Fruit fly (Drosophila melanogaster) whole organism, larva: ENCODE data around the gene Gs1.

Experiments used
- noc ChIP-seq: fragments of 200-800 bp; sonication (Bioruptor generic); optimal IDR thresholded peaks from 3 replicates; lab custom pipeline; 2019; ENCODE audit warnings: missing biosample characterization, mild to moderate bottlenecking, missing genetic modification characterization, moderate library complexity

Gene Gs1

DNA sequence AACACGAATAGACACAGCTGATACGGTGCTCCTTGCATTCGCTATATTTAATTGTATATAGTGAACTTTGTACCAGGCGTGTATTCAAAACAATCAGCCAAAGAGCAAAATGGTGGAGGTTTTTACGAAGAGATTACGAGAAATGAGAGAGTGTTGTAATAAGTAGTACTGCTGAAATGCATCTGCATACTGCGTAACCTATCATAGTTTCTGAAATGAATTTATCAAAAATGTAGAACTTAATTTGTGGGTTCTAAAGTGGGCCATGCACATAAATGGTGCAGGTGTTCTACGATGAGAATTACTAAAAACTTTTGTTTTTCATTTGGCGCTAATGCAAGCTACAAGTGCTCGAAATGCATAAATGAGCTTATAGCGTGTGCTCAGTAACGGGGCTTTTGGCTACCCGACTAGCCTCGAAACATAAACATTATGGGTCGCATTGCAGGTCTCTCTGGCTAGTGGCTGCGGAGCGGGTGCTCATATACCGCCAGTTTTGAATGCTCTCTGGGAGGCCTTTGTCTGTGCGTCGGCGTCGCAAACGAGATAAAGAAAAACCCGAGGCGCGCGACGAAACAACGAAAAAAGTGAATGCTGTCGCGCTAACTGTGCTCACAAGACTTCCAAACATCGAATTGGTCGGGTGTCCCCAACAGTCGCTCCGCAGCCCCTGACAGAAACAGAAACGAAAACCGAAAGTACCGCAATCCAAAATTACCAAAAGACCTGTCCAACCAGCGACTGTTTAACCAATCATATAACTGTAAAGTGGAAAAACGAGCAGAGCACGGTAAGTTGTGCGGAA lies at the start of gene Gs1:
Gene Gs1 (plus strand): TSS at position 612 of the 805 bp plus-strand sequence.
- TF ChIP-seq noc (tag; lab: Kevin White, UChicago): peak; percentile 71

DNA sequence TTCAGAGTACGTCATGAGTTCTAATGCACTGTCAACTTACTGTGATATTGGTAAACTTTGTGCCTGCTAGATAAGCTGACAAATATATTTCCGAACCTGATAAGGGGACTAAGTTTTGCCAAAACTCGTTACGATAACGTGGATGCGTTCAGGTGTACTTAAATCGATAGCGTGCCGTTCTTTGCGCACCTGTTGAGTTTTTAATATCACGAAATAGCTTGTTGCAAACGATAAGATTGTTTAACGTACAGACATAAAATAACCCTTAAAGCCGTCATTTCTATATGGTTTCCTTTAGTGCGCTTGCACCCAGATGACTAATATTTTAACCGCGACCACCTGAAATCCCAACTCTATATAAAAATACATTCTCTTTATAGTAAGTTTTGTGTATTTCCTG lies 49.8 kb upstream of the Gs1 start:
- no peak for TF ChIP-seq noc (tag; lab: Kevin White, UChicago)

DNA sequence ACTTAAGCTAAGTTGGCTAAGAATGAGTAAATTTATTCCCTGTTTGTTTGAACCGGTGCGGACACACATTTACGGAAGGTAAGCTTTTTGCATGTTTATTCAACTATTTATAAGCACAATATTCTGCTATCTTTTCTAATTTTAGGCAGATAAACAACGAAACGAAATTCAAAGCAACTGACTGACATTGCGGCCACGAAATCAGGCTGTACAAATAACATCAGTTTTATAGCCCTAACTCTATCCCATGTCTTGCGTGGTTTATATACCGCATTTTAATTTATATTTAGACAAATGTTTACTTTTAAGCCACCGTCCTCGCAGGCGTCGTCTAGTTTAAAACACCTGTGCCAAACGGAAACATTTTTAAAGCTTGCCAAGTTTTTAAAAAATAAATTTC lies 46.8 kb upstream of the Gs1 start:
- peak; percentile 66 for TF ChIP-seq noc (tag; lab: Kevin White, UChicago)

DNA sequence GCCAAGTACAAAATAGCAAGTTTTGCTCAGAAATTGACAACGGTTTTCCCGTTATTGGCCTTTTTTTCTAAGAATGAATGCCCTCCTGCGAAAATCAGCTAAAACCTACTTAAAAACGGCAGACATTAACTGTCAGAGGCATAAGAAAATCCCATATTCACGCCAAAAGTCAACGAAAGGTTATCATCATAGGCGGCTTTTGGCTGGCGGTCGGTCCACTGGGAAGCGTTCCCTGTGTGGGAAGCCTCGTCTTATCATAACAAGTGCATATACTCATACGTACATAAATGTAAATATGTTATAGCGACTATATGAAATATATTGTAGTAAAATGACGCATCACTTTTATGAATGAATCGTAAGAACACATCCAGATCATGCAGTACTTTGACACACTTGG lies 46.2 kb upstream of the Gs1 start:
- no peak for TF ChIP-seq noc (tag; lab: Kevin White, UChicago)

DNA sequence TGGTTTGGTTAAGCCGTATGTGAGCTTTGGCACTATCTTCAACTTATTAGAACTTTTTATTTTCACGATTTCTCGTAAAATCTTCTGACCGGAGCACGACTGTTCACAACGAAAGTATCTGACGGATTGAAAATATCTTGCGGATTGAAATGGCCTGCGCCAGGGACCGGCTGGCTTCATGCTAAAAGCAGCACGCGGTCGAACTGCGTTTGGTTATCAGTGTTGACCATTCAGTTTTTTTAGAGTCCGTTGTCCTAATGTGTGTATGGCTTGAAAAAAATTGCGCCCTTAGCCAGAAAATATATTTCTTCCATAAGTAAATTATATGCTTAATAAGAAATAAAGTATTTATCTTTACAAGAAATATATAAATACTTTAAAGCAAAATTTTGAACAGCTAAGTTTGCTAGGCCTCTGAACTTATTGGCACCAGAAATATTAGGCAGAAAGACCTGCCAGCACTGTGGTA lies 44.6 kb upstream of the Gs1 start, which contains the start of gene net:
Gene net (minus strand): TSS at position 133 of the 469 bp plus-strand sequence.
- TF ChIP-seq noc (tag; lab: Kevin White, UChicago): peak; percentile 82

DNA sequence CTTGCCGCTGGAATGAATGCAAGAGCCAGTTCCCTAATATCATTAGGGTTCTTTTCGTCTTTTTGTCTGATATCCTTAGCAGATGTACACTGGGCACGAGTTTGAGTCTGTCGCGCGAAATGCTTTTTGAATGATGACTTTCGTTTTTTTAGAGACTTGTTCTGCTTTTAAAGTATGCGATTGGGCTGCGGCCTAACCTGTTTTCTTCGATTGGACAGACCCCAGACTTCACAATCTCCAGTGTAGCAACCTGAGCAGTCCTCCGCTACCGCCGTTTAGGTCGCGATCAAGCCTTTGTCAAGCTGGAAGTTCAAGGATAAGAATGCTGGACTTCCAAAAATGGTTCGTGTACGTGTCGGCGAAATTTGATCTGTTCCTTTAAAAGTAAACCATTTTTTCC lies 43.3 kb upstream of the Gs1 start:
- TF ChIP-seq noc (tag; lab: Kevin White, UChicago): no peak

DNA sequence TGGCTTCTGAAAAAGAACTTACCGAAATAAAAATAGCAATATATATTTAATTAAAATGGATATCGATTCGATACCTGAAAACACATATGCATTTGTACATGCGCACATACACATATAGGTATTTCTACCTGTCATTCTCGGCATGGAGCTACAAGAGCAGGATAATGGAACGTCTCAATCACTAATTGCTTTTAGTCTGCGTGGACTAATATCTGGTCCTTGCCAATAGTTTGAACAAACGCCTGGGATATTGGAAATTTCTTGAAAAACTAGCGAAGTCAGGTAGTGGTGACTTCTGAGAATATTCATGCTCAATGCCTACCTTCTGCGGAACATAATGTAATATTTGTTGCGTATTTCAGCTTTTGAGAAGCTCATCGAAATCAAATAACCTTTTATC lies 42.7 kb upstream of the Gs1 start:
- TF ChIP-seq noc (tag; lab: Kevin White, UChicago): no peak

DNA sequence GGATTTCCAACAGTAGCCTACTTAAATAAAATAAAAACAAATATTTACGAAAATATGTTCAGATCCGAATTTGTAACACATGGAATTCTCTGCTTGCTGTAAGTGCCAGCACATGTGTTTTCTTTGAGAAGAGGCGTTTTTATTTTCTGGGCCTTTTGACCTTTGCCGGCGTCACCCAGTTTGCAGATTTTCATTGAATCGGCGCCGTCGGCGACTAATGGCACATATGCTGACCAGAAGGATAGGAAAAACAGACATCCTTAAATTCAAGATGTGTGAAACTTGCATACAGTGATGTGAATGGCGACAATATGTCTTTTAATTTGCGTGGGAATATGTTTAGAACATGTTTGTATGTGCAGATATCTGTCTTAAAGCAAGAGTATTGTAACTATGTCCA lies 41.8 kb upstream of the Gs1 start:
- no peak for TF ChIP-seq noc (tag; lab: Kevin White, UChicago)

DNA sequence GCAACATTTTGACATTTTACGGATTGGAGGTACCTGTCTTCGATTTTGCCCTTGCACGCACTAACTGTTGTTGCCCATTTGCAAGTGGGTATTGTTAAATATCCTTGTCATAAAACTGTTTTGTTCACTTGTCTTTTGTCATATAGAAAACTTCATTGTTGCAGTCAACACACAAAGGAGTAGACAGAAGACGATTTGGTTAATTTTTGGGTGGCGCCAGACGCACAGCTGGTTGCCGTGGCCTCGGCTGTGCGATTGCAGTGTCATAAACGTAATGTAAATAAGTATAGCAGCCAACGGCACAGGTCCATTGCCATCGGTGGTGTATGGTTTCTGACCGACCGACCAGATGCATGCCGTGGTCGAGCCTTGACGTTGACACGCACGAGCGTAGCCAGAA lies 40.5 kb upstream of the Gs1 start:
- no peak for TF ChIP-seq noc (tag; lab: Kevin White, UChicago)

DNA sequence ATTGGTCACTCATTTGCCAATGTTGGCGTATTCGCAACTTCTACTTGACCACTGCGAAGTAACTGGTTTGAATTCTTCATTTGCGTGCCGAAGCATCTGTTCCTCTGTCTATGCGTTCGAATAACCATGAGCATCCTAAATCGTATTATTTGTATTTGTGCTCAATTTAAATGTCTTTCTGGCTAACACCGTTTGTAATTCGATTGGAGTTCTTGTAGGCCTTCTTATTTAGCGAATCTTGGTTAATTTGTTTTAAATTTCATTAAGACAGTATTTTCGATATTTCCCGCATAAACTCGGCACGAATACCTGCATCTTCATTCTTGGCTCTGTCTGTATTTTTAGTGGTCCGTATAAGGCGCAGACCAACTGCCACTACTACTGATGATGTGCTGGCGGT lies 40.0 kb upstream of the Gs1 start:
- no peak for TF ChIP-seq noc (tag; lab: Kevin White, UChicago)

DNA sequence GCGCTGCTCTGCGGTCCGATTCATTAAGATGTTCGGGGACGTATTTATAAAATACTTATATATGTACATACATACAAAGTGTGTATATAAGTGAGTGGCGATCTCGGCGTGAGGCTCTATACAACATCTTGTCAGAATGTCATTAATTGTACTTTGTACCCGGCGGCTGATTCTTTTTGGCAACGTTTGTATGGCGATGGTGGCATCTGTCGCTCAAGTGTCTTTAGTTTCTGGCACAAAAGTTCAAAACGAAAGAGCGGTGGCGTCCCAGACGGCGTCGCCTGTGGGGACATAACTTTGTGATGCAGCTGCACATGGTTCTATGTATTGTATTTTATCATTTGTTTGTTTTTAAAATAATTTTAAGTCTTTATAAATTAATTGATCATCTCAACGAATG lies 38.9 kb upstream of the Gs1 start:
- TF ChIP-seq noc (tag; lab: Kevin White, UChicago): no peak

DNA sequence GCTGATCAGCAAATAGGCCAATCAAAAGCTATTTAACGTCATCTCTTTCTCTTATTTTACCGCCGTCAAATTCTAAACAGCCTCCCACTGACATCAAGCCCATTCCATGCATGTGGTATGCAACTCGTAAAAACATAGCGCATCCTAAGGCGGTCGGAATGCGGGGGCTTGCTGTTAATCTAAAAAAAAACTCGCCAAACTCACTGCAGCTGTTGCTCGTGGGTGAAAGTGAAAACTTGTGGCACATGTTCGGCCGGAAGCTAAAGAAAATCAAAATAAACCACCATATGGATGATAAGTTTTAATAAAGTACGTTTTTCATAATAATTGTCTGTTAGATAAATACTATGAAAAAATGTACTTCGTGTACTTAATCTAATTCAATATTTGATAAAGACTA lies 37.8 kb upstream of the Gs1 start:
- TF ChIP-seq noc (tag; lab: Kevin White, UChicago): no peak

DNA sequence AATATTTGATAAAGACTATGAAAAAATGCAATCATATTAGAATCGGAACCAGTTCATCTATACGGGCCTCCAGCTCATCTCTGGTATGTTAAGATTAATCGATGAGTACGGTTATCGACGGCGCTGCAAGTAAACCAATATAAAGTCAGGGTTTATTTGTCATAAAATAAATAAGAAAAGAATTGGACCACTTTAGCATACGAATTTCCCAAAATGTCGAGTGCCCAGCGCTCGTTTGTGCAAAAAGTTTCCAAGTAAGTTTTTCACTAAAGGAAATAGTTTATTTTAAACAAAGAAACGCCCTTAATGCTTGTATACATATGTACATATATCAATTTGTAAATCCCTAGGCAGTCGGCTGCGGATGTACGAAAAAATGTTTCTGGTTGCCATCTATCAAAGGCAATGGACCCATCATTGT lies 37.2 kb upstream of the Gs1 start, which contains the start of gene Zir:
Gene Zir (plus strand): TSS at position 101 of the 421 bp plus-strand sequence.
- TF ChIP-seq noc (tag; lab: Kevin White, UChicago): no peak

DNA sequence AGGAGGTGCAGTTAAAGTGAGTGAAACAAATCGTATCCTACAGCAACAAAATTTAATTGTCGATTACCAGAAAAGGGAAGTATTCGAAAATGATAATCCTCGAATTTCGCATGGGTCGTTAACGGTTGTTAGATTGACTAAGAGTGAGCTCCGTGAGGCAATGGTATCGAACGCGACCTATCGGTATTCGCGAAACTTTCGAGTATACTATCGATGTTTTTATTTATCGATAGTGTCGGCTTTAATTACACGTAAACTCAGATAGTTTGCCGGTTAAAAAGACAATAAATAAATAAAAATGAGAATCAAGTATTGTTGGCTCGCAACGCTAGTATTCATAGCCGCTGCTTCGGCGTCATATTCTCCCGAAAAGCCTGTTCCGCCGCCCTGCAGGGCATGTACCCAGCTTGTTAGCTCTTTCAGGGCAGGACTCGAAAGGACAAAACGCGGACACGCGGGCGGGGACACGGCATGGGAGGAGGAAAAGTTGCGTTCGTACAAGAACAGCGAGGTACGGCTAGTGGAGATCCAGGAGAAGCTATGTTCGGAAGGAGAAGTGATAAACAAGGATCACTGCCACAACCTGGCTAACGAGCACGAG lies 29.6 kb upstream of the Gs1 start, which contains the start of gene Creld:
Gene Creld (plus strand): TSS at position 220 of the 601 bp plus-strand sequence.
- no peak for TF ChIP-seq noc (tag; lab: Kevin White, UChicago)

DNA sequence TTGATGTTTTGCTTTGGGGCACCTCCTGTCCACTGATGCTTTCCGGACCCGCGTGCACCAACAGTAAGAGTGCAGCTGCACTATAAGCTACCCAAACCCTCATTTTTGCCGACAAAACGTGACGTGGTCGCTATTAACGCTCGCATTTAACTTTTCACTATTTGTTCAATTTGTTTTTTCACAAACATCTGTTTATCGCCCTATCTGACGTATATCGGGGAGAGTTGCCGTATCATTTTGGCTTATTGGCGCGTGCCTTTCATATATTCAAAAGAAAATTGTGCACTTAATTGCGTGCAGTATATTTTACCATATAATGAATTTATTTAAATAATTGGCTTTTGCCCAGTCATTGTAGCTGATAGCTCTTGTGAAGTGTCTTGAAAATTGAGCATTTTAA lies 25.3 kb upstream of the Gs1 start, which contains the start of the genes Nhe1 and Sam-S:
Gene Nhe1 (minus strand): TSS at position 193 of the 400 bp plus-strand sequence.
Gene Sam-S (plus strand): TSS at position 364 of the 400 bp plus-strand sequence.
- no peak for TF ChIP-seq noc (tag; lab: Kevin White, UChicago)

DNA sequence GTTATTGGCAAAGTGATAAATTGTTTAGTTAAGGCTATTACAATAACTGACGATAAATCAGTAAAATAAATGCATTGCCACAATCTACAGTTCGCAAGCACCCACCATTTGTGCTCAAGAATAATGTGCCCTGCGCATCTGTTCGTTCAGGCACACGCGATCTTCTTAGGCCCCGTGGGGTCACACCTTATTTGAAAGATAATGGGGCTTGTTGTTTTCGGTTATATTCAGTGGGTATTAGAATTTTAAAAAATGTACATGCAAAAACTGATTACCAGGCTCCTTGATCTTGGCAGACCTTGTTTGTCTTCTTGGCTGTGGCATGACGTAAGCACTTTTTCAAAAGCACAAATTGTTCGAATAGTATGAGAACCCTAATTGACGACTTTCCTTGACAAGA lies 24.8 kb upstream of the Gs1 start:
- TF ChIP-seq noc (tag; lab: Kevin White, UChicago): no peak
